Fruit fly (Drosophila melanogaster) whole organism, embryonic: ENCODE results near the gene CG31050.

Experiments used
- ATbp ChIP-seq: fragments of 200-800 bp; sonication (Bioruptor generic); optimal IDR thresholded peaks from 2 replicates; lab custom pipeline; 2017; ENCODE audit warnings: missing biosample characterization, mild to moderate bottlenecking, missing genetic modification characterization, missing genetic modification reagents
- Ada2b ChIP-seq: fragments of 200-800 bp; sonication (Bioruptor generic); IDR thresholded peaks from 2 replicates; pipeline ENCODE4 v1.3.6; 2022; ENCODE audit warnings: missing biosample characterization, missing genetic modification characterization
- Bdp1 ChIP-seq: fragments of 200-800 bp; sonication (Bioruptor generic); optimal IDR thresholded peaks from 3 replicates; lab custom pipeline; 2016; ENCODE audit warnings: missing biosample characterization, missing genetic modification characterization
- C15 ChIP-seq: fragments of 200-800 bp; sonication (Bioruptor generic); IDR thresholded peaks from 3 replicates; pipeline ENCODE4 v1.3.6; 2022; ENCODE audit warnings: missing biosample characterization, missing genetic modification characterization
- CG11456 ChIP-seq: fragments of 200-800 bp; sonication (Bioruptor generic); IDR thresholded peaks from 3 replicates; pipeline ENCODE4 v1.3.6; 2022; ENCODE audit warnings: missing biosample characterization, missing genetic modification characterization
- CG12299 ChIP-seq: fragments of 200-800 bp; sonication (Bioruptor generic); optimal IDR thresholded peaks from 2 replicates; lab custom pipeline; 2018; ENCODE audit warnings: missing biosample characterization, mild to moderate bottlenecking, missing genetic modification characterization
- CG17385 ChIP-seq: fragments of 200-800 bp; sonication (Bioruptor generic); optimal IDR thresholded peaks from 3 replicates; lab custom pipeline; 2018; ENCODE audit warnings: missing biosample characterization, mild to moderate bottlenecking, missing genetic modification characterization
- CG17568 ChIP-seq: fragments of 200-800 bp; sonication (Bioruptor generic); optimal IDR thresholded peaks from 2 replicates; lab custom pipeline; 2018; ENCODE audit warnings: missing biosample characterization, mild to moderate bottlenecking, missing genetic modification characterization, moderate library complexity
- CG3065 ChIP-seq: fragments of 200-800 bp; sonication (Bioruptor generic); optimal IDR thresholded peaks from 2 replicates; lab custom pipeline; 2016; ENCODE audit warnings: missing biosample characterization, missing genetic modification characterization
- CG3163 ChIP-seq: fragments of 200-800 bp; sonication (Bioruptor generic); optimal IDR thresholded peaks from 3 replicates; lab custom pipeline; 2016; ENCODE audit warnings: missing biosample characterization, missing genetic modification characterization
- CG3838 ChIP-seq: fragments of 200-800 bp; sonication (Bioruptor generic); optimal IDR thresholded peaks from 3 replicates; lab custom pipeline; 2016; ENCODE audit warnings: missing biosample characterization, missing genetic modification characterization
- CG4360 ChIP-seq: fragments of 200-800 bp; sonication (Bioruptor generic); IDR thresholded peaks from 2 replicates; pipeline ENCODE4 v1.3.6; 2022; ENCODE audit warnings: missing biosample characterization, missing genetic modification characterization
- CG4617 ChIP-seq: fragments of 200-800 bp; sonication (Bioruptor generic); optimal IDR thresholded peaks from 3 replicates; lab custom pipeline; 2016; ENCODE audit warnings: missing biosample characterization, missing genetic modification characterization, borderline replicate concordance
- CG8089 ChIP-seq: fragments of 200-800 bp; sonication (Bioruptor generic); optimal IDR thresholded peaks from 3 replicates; lab custom pipeline; 2016; ENCODE audit warnings: missing biosample characterization, missing genetic modification characterization
- CG9437 ChIP-seq: fragments of 200-800 bp; sonication (Bioruptor generic); optimal IDR thresholded peaks from 2 replicates; lab custom pipeline; 2018; ENCODE audit warnings: missing biosample characterization, mild to moderate bottlenecking, missing genetic modification characterization
- CG9609 ChIP-seq: fragments of 200-800 bp; sonication (Bioruptor generic); optimal IDR thresholded peaks from 3 replicates; lab custom pipeline; 2016; ENCODE audit warnings: missing biosample characterization, missing genetic modification characterization
- Doc2 ChIP-seq: fragments of 200-800 bp; sonication (Bioruptor generic); IDR thresholded peaks from 2 replicates; pipeline ENCODE4 v1.3.6; 2022; ENCODE audit warnings: missing biosample characterization, missing genetic modification characterization
- Dp ChIP-seq: fragments of 200-800 bp; sonication (Bioruptor generic); optimal IDR thresholded peaks from 2 replicates; lab custom pipeline; 2018; ENCODE audit warnings: missing biosample characterization, mild to moderate bottlenecking, missing genetic modification characterization, moderate library complexity
- Drgx ChIP-seq: fragments of 200-800 bp; sonication (Bioruptor generic); IDR thresholded peaks from 2 replicates; pipeline ENCODE4 v1.3.6; 2022; ENCODE audit warnings: missing biosample characterization, missing genetic modification characterization
- E2f1 ChIP-seq: fragments of 200-800 bp; sonication (Bioruptor generic); IDR thresholded peaks from 2 replicates; pipeline ENCODE4 v1.3.6; 2022; ENCODE audit warnings: missing biosample characterization, missing genetic modification characterization
- HLH4C ChIP-seq: fragments of 200-800 bp; sonication (Bioruptor generic); IDR thresholded peaks from 3 replicates; pipeline ENCODE4 v1.3.6; 2022; ENCODE audit warnings: missing biosample characterization, missing genetic modification characterization; ENCODE audit not compliant: partially characterized antibody
- HLHmδ ChIP-seq: fragments of 200-800 bp; sonication (Bioruptor generic); optimal IDR thresholded peaks from 2 replicates; lab custom pipeline; 2018; ENCODE audit warnings: missing biosample characterization, mild to moderate bottlenecking, missing genetic modification characterization, moderate library complexity
- Mrtf ChIP-seq: fragments of 200-800 bp; sonication (Bioruptor generic); IDR thresholded peaks from 3 replicates; pipeline ENCODE4 v1.3.6; 2022; ENCODE audit warnings: missing biosample characterization, missing genetic modification characterization
- NC2α ChIP-seq: fragments of 200-800 bp; sonication (Bioruptor generic); optimal IDR thresholded peaks from 2 replicates; lab custom pipeline; 2016; ENCODE audit warnings: missing biosample characterization, missing genetic modification characterization
- NC2β ChIP-seq: fragments of 200-800 bp; sonication (Bioruptor generic); optimal IDR thresholded peaks from 2 replicates; lab custom pipeline; 2016; ENCODE audit warnings: missing biosample characterization, missing genetic modification characterization
- NfI ChIP-seq: fragments of 200-800 bp; sonication (Bioruptor generic); optimal IDR thresholded peaks from 3 replicates; lab custom pipeline; 2018; ENCODE audit warnings: missing biosample characterization, mild to moderate bottlenecking, missing genetic modification characterization, moderate library complexity
- PHDP ChIP-seq: fragments of 200-800 bp; sonication (Bioruptor generic); optimal IDR thresholded peaks from 3 replicates; lab custom pipeline; 2018; ENCODE audit warnings: missing biosample characterization, mild to moderate bottlenecking, missing genetic modification characterization, moderate library complexity
- Rfx ChIP-seq: fragments of 200-800 bp; sonication (Bioruptor generic); IDR thresholded peaks from 2 replicates; pipeline ENCODE4 v1.3.6; 2022; ENCODE audit warnings: missing biosample characterization, missing genetic modification characterization
- Stat92E ChIP-seq, 3 experiments: fragments of >200 bp in 2 of 3; fragments of 200-800 bp in 1 of 3; sonication (Bioruptor generic) in 1 of 3; optimal IDR thresholded peaks; 2 replicates each; lab custom pipeline; 2017 to 2019; ENCODE audit warnings: missing biosample characterization in 3 of 3, missing genetic modification characterization in 3 of 3, mild to moderate bottlenecking in 1 of 3, moderate library complexity in 1 of 3
- ase ChIP-seq: fragments of 200-800 bp; sonication (Bioruptor generic); IDR thresholded peaks from 3 replicates; pipeline ENCODE4 v1.3.6; 2022; ENCODE audit warnings: missing biosample characterization, missing genetic modification characterization
- cg ChIP-seq: fragments of 200-800 bp; sonication (Bioruptor generic); optimal IDR thresholded peaks from 3 replicates; lab custom pipeline; 2019; ENCODE audit warnings: missing biosample characterization, mild to moderate bottlenecking, missing genetic modification characterization, moderate library complexity
- da ChIP-seq: fragments of 200-800 bp; sonication (Bioruptor generic); optimal IDR thresholded peaks from 2 replicates; lab custom pipeline; 2016; ENCODE audit warnings: missing biosample characterization, missing genetic modification characterization
- fd64A ChIP-seq: fragments of 200-800 bp; sonication (Bioruptor generic); optimal IDR thresholded peaks from 3 replicates; lab custom pipeline; 2018; ENCODE audit warnings: missing biosample characterization, mild to moderate bottlenecking, missing genetic modification characterization
- gt ChIP-seq: fragments of 200-800 bp; sonication (Bioruptor generic); IDR thresholded peaks from 2 replicates; pipeline ENCODE4 v1.3.6; 2022; ENCODE audit warnings: missing biosample characterization, missing genetic modification characterization
- hbn ChIP-seq: fragments of 200-800 bp; sonication (Bioruptor generic); IDR thresholded peaks from 2 replicates; pipeline ENCODE4 v1.3.6; 2022; ENCODE audit warnings: missing biosample characterization, missing genetic modification characterization; ENCODE audit not compliant: partially characterized antibody
- hth ChIP-seq: fragments of >200 bp; optimal IDR thresholded peaks from 2 replicates; lab custom pipeline; 2017; ENCODE audit warnings: inconsistent platforms
- mam ChIP-seq: fragments of 200-800 bp; sonication (Bioruptor generic); optimal IDR thresholded peaks from 3 replicates; lab custom pipeline; 2016; ENCODE audit warnings: missing biosample characterization, missing genetic modification characterization
- nom ChIP-seq: fragments of 200-800 bp; sonication (Bioruptor generic); optimal IDR thresholded peaks from 2 replicates; lab custom pipeline; 2017; ENCODE audit warnings: missing biosample characterization, missing genetic modification characterization, mild to moderate bottlenecking, moderate library complexity, missing genetic modification reagents
- pfk ChIP-seq: fragments of 200-800 bp; sonication (Bioruptor generic); optimal IDR thresholded peaks from 2 replicates; lab custom pipeline; 2018; ENCODE audit warnings: missing biosample characterization, mild to moderate bottlenecking, missing genetic modification characterization, moderate library complexity
- pnt ChIP-seq: fragments of 200-800 bp; sonication (Bioruptor generic); optimal IDR thresholded peaks from 3 replicates; lab custom pipeline; 2016; ENCODE audit warnings: missing biosample characterization, missing genetic modification characterization
- repo ChIP-seq: fragments of 200-800 bp; sonication (Bioruptor generic); optimal IDR thresholded peaks from 2 replicates; lab custom pipeline; 2016; ENCODE audit warnings: missing biosample characterization, missing genetic modification characterization
- sc ChIP-seq, 3 experiments: fragments of >200 bp in 2 of 3; fragments of 200-800 bp in 1 of 3; sonication (Bioruptor generic) in 1 of 3; optimal IDR thresholded peaks; 2 replicates in 2 of 3; 3 replicates in 1 of 3; lab custom pipeline; 2017; ENCODE audit warnings: mild to moderate bottlenecking in 1 of 3, missing biosample characterization in 1 of 3, missing genetic modification characterization in 1 of 3, missing genetic modification reagents in 1 of 3
- shn ChIP-seq: fragments of 200-800 bp; sonication (Bioruptor generic); optimal IDR thresholded peaks from 3 replicates; lab custom pipeline; 2016; ENCODE audit warnings: missing biosample characterization, missing genetic modification characterization
- slou ChIP-seq: fragments of 200-800 bp; sonication (Bioruptor generic); optimal IDR thresholded peaks from 3 replicates; lab custom pipeline; 2016; ENCODE audit warnings: missing biosample characterization, missing genetic modification characterization
- slp2 ChIP-seq: fragments of 200-800 bp; sonication (Bioruptor generic); optimal IDR thresholded peaks from 2 replicates; lab custom pipeline; 2016; ENCODE audit warnings: missing biosample characterization, missing genetic modification characterization
- tll ChIP-seq, 2 experiments: fragments of 200-800 bp in 1 of 2; fragments of >200 bp in 1 of 2; sonication (Bioruptor generic) in 1 of 2; optimal IDR thresholded peaks; 2 replicates each; lab custom pipeline; 2017 to 2019; ENCODE audit warnings: missing biosample characterization in 2 of 2, missing genetic modification characterization in 2 of 2, mild to moderate bottlenecking in 1 of 2, moderate library complexity in 1 of 2
- vnd ChIP-seq: fragments of 200-800 bp; sonication (Bioruptor generic); IDR thresholded peaks from 3 replicates; pipeline ENCODE4 v1.3.6; 2022; ENCODE audit warnings: missing biosample characterization, missing genetic modification characterization; ENCODE audit not compliant: partially characterized antibody
- z ChIP-seq: fragments of 200-800 bp; sonication (Bioruptor generic); IDR thresholded peaks from 3 replicates; pipeline ENCODE4 v1.3.6; 2022; ENCODE audit warnings: missing biosample characterization, missing genetic modification characterization
- zf30C ChIP-seq: fragments of 200-800 bp; sonication (Bioruptor generic); optimal IDR thresholded peaks from 3 replicates; lab custom pipeline; 2018; ENCODE audit warnings: missing biosample characterization, mild to moderate bottlenecking, missing genetic modification characterization

The CG31050 gene

DNA sequence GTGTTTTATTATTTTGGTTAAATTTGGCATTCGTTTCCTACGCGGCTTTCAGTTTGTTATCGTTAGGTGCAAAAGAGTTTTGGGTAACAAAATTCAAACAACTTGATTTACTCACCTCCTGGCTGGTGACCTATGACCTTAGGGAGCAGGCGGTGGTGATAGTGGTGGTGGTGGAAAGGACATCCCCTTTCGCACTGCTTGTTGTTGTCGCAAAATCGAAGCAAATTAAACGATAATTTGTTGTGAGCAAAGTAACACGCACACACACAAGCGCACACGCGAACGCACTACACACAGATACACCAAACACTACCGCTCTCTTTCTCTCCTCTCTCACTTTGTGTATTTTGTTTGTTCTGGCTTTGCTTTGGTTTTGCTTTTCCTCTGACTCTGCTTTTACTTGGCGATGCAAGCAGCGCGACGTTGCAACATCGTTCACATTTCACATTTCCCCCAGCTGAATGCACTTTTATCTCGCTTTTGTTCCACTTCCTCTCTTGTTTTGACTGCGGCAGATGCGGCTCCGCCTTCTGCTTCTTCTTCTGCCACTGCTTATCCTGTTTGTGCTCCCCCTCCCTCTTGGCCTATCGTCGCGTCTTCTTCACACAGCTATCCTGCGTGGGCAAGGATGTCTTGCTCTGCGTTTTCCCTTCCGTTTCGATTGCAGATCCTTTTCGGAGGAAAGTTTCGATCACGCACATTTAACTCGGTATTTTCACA is 15.9 kb downstream of the CG31050 start (continued):
- TF ChIP-seq CG11456 (GFP tag; lab: Robert Waterston, UW) (no peak), NC2β (no peak), NC2α (peak; percentile 16), Mrtf (no peak), pfk (GFP tag; lab: Kevin White, UChicago) (no peak), C15 (no peak), pnt (GFP tag; lab: Kevin White, UChicago) (no peak), z (no peak), slou (no peak), Stat92E (GFP tag; optimal IDR thresholded peaks at IDR 0.05; lab: Kevin White, UChicago) (peak in 1 of 3 experiments; percentile 48), HLH4C (0 out of 3 replicates have a peak, but pooled peaks have one; percentile 42), CG12299 (peak; percentile 1), Bdp1 (GFP tag; lab: Kevin White, UChicago) (no peak), Doc2 (GFP tag; lab: Robert Waterston, UW) (no peak), sc (optimal IDR thresholded peaks at IDR 0.05; lab: Kevin White, UChicago) (no peak), sc (GFP tag; optimal IDR thresholded peaks at IDR 0.05; lab: Kevin White, UChicago) (no peak), HLHmδ (GFP tag; lab: Kevin White, UChicago) (no peak), CG3065 (no peak), E2f1 (GFP tag; lab: Robert Waterston, UW) (no peak), CG4360 (peak; percentile 69), repo (GFP tag; lab: Kevin White, UChicago) (no peak), gt (GFP tag; lab: Robert Waterston, UW) (no peak), da (no peak), nom (GFP tag; lab: Kevin White, UChicago) (peak; percentile 77), Drgx (GFP tag; lab: Robert Waterston, UW) (0 out of 2 replicates have a peak, but pooled peaks have one; percentile 26), PHDP (tag; lab: Kevin White, UChicago) (no peak), slp2 (GFP tag; lab: Kevin White, UChicago) (no peak), ase (GFP tag; lab: Robert Waterston, UW) (no peak), CG9609 (GFP tag; lab: Kevin White, UChicago) (no peak), Rfx (no peak), CG17568 (no peak), hth (lab: Kevin White, UChicago) (no peak), vnd (GFP tag; lab: Robert Waterston, UW) (0 out of 3 replicates have a peak, but pooled peaks have one; percentile 13), Ada2b (no peak), mam (GFP tag; lab: Kevin White, UChicago) (no peak), CG4617 (GFP tag; lab: Kevin White, UChicago) (peak; percentile 23), fd64A (no peak), hbn (no peak), Dp (no peak), CG8089 (no peak), CG3163 (GFP tag; lab: Kevin White, UChicago) (no peak), NfI (GFP tag; lab: Kevin White, UChicago) (no peak), shn (GFP tag; lab: Kevin White, UChicago) (no peak), tll (GFP tag; optimal IDR thresholded peaks at IDR 0.05; lab: Kevin White, UChicago) (peak in 1 of 2 experiments; percentile 25), zf30C (GFP tag; lab: Kevin White, UChicago) (no peak), cg (GFP tag; lab: Kevin White, UChicago) (peak; percentile 88), ATbp (peak; percentile 27), CG3838 (GFP tag; lab: Kevin White, UChicago) (no peak), CG17385 (peak; percentile 92), CG9437 (GFP tag; lab: Kevin White, UChicago) (no peak)
